Worm (Caenorhabditis elegans): Measurements from ENCODE around the gene C52G5.2.

The C52G5.2 gene

DNA sequence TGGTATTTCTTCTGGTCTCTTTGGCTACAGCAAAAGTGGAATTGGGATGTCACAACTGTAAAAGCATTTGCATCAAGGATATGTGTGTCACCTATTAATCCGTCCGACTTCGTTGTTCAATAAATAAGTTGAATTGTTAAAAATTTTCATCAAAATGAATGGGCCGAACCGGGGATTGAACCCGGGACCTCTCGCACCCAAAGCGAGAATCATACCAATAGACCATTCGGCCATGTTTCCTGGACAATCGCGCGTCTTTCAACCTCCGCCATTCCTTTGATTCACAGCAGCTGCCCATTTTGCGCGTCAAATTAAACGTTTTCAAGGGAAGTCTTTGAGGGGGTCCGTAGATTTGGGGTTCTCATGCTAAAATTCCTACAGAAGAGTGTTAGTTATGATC, 11.6 kb downstream of the C52G5.2 start (continued):
- no peak for TF ChIP-seq Y53G8AR.9 (GFP tag; conservative IDR thresholded peaks at IDR 0.05)
- TF ChIP-seq unc-130 (GFP tag; optimal IDR thresholded peaks at IDR 0.05), result no peak
- peak; percentile 51 for TF ChIP-seq lin-26 (GFP tag; IDR thresholded peaks at IDR 0.05)
- TF ChIP-seq B0261.1 (tag; optimal IDR thresholded peaks at IDR 0.05), result peak; percentile 66
- TF ChIP-seq K12H6.12 (tag; optimal IDR thresholded peaks at IDR 0.05), result no peak
- TF ChIP-seq cebp-1 (GFP tag; IDR thresholded peaks at IDR 0.05), result 0 out of 2 replicates have a peak, but pooled peaks have one; percentile 10
- TF ChIP-seq cebp-1 (tag; optimal IDR thresholded peaks at IDR 0.05), result no peak
- TF ChIP-seq C06A6.2 (GFP tag; conservative IDR thresholded peaks at IDR 0.05), result no peak
- no peak for TF ChIP-seq ccch-3 (GFP tag; optimal IDR thresholded peaks at IDR 0.05)
- peak; percentile 62 for TF ChIP-seq hmg-1.2 (GFP tag; IDR thresholded peaks at IDR 0.05)
- peak; percentile 57 for TF ChIP-seq rpc-1 (optimal IDR thresholded peaks at IDR 0.05)
- peak; percentile 72 for TF ChIP-seq rpc-1 (tag; optimal IDR thresholded peaks at IDR 0.05)
- no peak for TF ChIP-seq ceh-100 (GFP tag; IDR thresholded peaks at IDR 0.05)
- TF ChIP-seq attf-6 (GFP tag; IDR thresholded peaks at IDR 0.05), result no peak
- no peak for TF ChIP-seq ztf-26 (tag; optimal IDR thresholded peaks at IDR 0.05)
- no peak for TF ChIP-seq xnd-1 (tag; optimal IDR thresholded peaks at IDR 0.05)
- TF ChIP-seq nhr-80 (tag; optimal IDR thresholded peaks at IDR 0.05), result no peak
- no peak for TF ChIP-seq ceh-58 (GFP tag; IDR thresholded peaks at IDR 0.05)
- TF ChIP-seq sea-2 (GFP tag; IDR thresholded peaks at IDR 0.05), result no peak
- no peak for TF ChIP-seq nhr-27 (tag; optimal IDR thresholded peaks at IDR 0.05)
- no peak for TF ChIP-seq unc-62 (GFP tag; optimal IDR thresholded peaks at IDR 0.05)
- TF ChIP-seq rec-8 (tag; optimal IDR thresholded peaks at IDR 0.05), result no peak
- TF ChIP-seq ztf-25 (GFP tag; IDR thresholded peaks at IDR 0.05), result 0 out of 2 replicates have a peak, but pooled peaks have one; percentile 51
- TF ChIP-seq madf-10 (tag; optimal IDR thresholded peaks at IDR 0.05), result no peak
- no peak for TF ChIP-seq sptf-2 (GFP tag; optimal IDR thresholded peaks at IDR 0.05)
- peak; percentile 36; the same call in 1 of the 2 replicates for TF ChIP-seq dox-1 (GFP tag; IDR thresholded peaks at IDR 0.05)
- TF ChIP-seq nhr-120 (GFP tag; IDR thresholded peaks at IDR 0.05), result no peak
- TF ChIP-seq akir-1 (GFP tag; optimal IDR thresholded peaks at IDR 0.05), result no peak
- no peak for TF ChIP-seq F37B4.10 (GFP tag; IDR thresholded peaks at IDR 0.05)

DNA sequence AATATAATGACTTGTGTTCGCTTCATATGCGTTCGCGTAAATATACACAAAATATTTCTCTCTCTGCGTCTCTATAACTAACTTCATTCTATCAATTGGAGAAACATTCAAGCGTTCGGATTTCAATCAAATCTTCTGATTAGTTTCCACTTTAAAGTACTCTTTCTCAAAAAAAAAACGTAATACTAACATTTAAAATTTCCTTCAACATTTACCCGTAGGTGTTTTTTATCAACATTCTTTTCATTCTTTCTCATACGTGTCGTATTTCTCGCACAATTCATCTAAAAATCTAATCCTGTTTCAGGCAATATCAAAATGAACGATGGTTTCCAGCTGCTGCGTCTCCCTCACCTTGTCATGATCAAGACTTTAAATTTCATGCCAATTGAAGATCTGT, 14.6 kb downstream of the C52G5.2 start, which contains the start of gene T14G8.2:
TSS of gene T14G8.2 (plus strand) at position 301 of the 400 bp plus-strand sequence.
- TF ChIP-seq gei-17 (GFP tag; optimal IDR thresholded peaks at IDR 0.05) (no peak), Y53F4B.3 (GFP tag; IDR thresholded peaks at IDR 0.05) (no peak), zim-3 (tag; optimal IDR thresholded peaks at IDR 0.05) (no peak), ceh-40 (GFP tag; IDR thresholded peaks at IDR 0.05) (no peak), nhr-90 (tag; optimal IDR thresholded peaks at IDR 0.05) (no peak), snpc-3.4 (tag; optimal IDR thresholded peaks at IDR 0.05) (no peak), Y95B8A.8 (GFP tag; IDR thresholded peaks at IDR 0.05) (no peak), let-607 (tag; optimal IDR thresholded peaks at IDR 0.05) (no peak), madf-6 (GFP tag; IDR thresholded peaks at IDR 0.05) (no peak), hrde-1 (tag; optimal IDR thresholded peaks at IDR 0.05; ENCODE audit: borderline replicate concordance) (no peak), F55B11.4 (tag; optimal IDR thresholded peaks at IDR 0.05; ENCODE audit: borderline replicate concordance, insufficient read depth) (no peak), repo-1 (tag; optimal IDR thresholded peaks at IDR 0.05) (no peak), tlf-1 (GFP tag; optimal IDR thresholded peaks at IDR 0.05) (no peak), die-1 (tag; optimal IDR thresholded peaks at IDR 0.05) (no peak), lag-1 (GFP tag; IDR thresholded peaks at IDR 0.05) (no peak), F33H1.4 (GFP tag; IDR thresholded peaks at IDR 0.05) (no peak)
